Worm (Caenorhabditis elegans): ENCODE data around the gene ttll-9.

- no peak for TF ChIP-seq egl-27 (tag; optimal IDR thresholded peaks at IDR 0.05)
- no peak for TF ChIP-seq daf-19 (GFP tag; conservative IDR thresholded peaks at IDR 0.05)
Observed at ce11 chrV:20910167-20910566, at the start of gene ttll-9.
